Worm (Caenorhabditis elegans) whole organism, young adult: Measurements from ENCODE around the gene nspa-2.
A peak's percentile ranks its signal among the peaks of the same experiment; 100 is the strongest.

Experiments
- B0261.1 ChIP-seq: sonication (generic microtip); optimal IDR thresholded peaks from 2 replicates; lab custom pipeline; 2016; ENCODE audit warnings: mild to moderate bottlenecking, missing genetic modification characterization, moderate library complexity, missing compliant biosample characterization
- F23B12.7 ChIP-seq: sonication (generic microtip); optimal IDR thresholded peaks from 2 replicates; lab custom pipeline; 2017; ENCODE audit warnings: missing genetic modification characterization, mild to moderate bottlenecking, missing compliant biosample characterization, antibody characterized with exemption, moderate library complexity; ENCODE audit not compliant: insufficient read depth
- F39B2.1 ChIP-seq: fragments of 200-800 bp; sonication (Bioruptor generic); IDR thresholded peaks from 2 replicates; pipeline ENCODE4 v1.3.6; 2022; ENCODE audit warnings: missing genetic modification reagents, missing genetic modification characterization, missing compliant biosample characterization
- F49E8.2 ChIP-seq: sonication (generic microtip); optimal IDR thresholded peaks from 3 replicates; lab custom pipeline; 2017; ENCODE audit warnings: missing genetic modification characterization, mild to moderate bottlenecking, missing compliant biosample characterization, antibody characterized with exemption, moderate library complexity; ENCODE audit not compliant: insufficient read depth
- F52B5.7 ChIP-seq: sonication (generic microtip); optimal IDR thresholded peaks from 2 replicates; lab custom pipeline; 2016; ENCODE audit warnings: mild to moderate bottlenecking, missing genetic modification characterization, missing compliant biosample characterization
- F55B11.4 ChIP-seq: sonication (generic microtip); optimal IDR thresholded peaks from 2 replicates; lab custom pipeline; 2016; ENCODE audit warnings: missing compliant biosample characterization, missing genetic modification characterization, borderline replicate concordance; ENCODE audit not compliant: insufficient read depth
- T26A5.8 ChIP-seq: sonication (generic microtip); optimal IDR thresholded peaks from 2 replicates; lab custom pipeline; 2016; ENCODE audit warnings: missing genetic modification characterization, missing compliant biosample characterization
- Y53G8AR.9 ChIP-seq: fragments of 200-800 bp; sonication (Bioruptor generic); conservative IDR thresholded peaks from 2 replicates; pipeline ENCODE4 v1.3.6; 2022; ENCODE audit warnings: missing genetic modification reagents, missing genetic modification characterization, missing compliant biosample characterization
- aptf-3 ChIP-seq: fragments of 200-800 bp; sonication (Bioruptor generic); IDR thresholded peaks from 2 replicates; pipeline ENCODE4 v1.3.6; 2022; ENCODE audit warnings: missing genetic modification characterization, missing compliant biosample characterization
- attf-5 ChIP-seq: fragments of 200-800 bp; sonication (Bioruptor generic); optimal IDR thresholded peaks from 2 replicates; lab custom pipeline; 2018; ENCODE audit warnings: mild to moderate bottlenecking, missing genetic modification characterization, missing compliant biosample characterization
- bed-2 ChIP-seq: fragments of 200-800 bp; sonication (Bioruptor generic); IDR thresholded peaks from 2 replicates; pipeline ENCODE4 v1.3.6; 2022; ENCODE audit warnings: missing genetic modification reagents, missing genetic modification characterization, missing compliant biosample characterization
- ceh-27 ChIP-seq: fragments of 200-800 bp; sonication (Bioruptor generic); optimal IDR thresholded peaks from 2 replicates; lab custom pipeline; 2018; ENCODE audit warnings: mild to moderate bottlenecking, missing genetic modification characterization, moderate library complexity, missing compliant biosample characterization
- ceh-58 ChIP-seq: fragments of 200-800 bp; sonication (Bioruptor generic); IDR thresholded peaks from 2 replicates; pipeline ENCODE4 v1.3.6; 2022; ENCODE audit warnings: missing genetic modification characterization, missing compliant biosample characterization
- die-1 ChIP-seq: sonication (generic microtip); optimal IDR thresholded peaks from 2 replicates; lab custom pipeline; 2016; ENCODE audit warnings: missing genotype, mild to moderate bottlenecking, missing genetic modification characterization, missing compliant biosample characterization
- dpff-1 ChIP-seq: sonication (generic microtip); optimal IDR thresholded peaks from 2 replicates; lab custom pipeline; 2017; ENCODE audit warnings: mild to moderate bottlenecking, missing genetic modification characterization, missing compliant biosample characterization
- efl-1 ChIP-seq: fragments of 150-350 bp; optimal IDR thresholded peaks from 2 replicates; lab custom pipeline; 2014; ENCODE audit warnings: missing biosample characterization, missing genetic modification reagents, missing genetic modification characterization
- egl-18 ChIP-seq: fragments of 200-800 bp; sonication (Bioruptor generic); IDR thresholded peaks from 2 replicates; pipeline ENCODE4 v1.3.6; 2022; ENCODE audit warnings: missing genetic modification reagents, missing genetic modification characterization, missing compliant biosample characterization
- fkh-3 ChIP-seq: sonication (generic microtip); optimal IDR thresholded peaks from 2 replicates; lab custom pipeline; 2016; ENCODE audit warnings: mild to moderate bottlenecking, missing genetic modification characterization, missing compliant biosample characterization
- hlh-26 ChIP-seq: fragments of 200-800 bp; sonication (Bioruptor generic); conservative IDR thresholded peaks from 2 replicates; pipeline ENCODE4 v1.3.6; 2022; ENCODE audit warnings: missing genetic modification reagents, missing genetic modification characterization, missing compliant biosample characterization
- hmg-1.2 ChIP-seq: fragments of 200-800 bp; sonication (Bioruptor generic); IDR thresholded peaks from 2 replicates; pipeline ENCODE4 v1.3.6; 2022; ENCODE audit warnings: missing genetic modification reagents, missing genetic modification characterization, missing compliant biosample characterization
- hmg-20 ChIP-seq: fragments of 200-800 bp; sonication (Bioruptor generic); IDR thresholded peaks from 2 replicates; pipeline ENCODE4 v1.3.6; 2022; ENCODE audit warnings: missing genetic modification reagents, missing genetic modification characterization, missing compliant biosample characterization
- hrde-1 ChIP-seq: sonication (generic microtip); optimal IDR thresholded peaks from 2 replicates; lab custom pipeline; 2016; ENCODE audit warnings: missing genetic modification characterization, mild to moderate bottlenecking, missing compliant biosample characterization, moderate library complexity, missing genotype, missing genetic modification reagents, borderline replicate concordance
- lag-1 ChIP-seq: fragments of 200-800 bp; sonication (Bioruptor generic); IDR thresholded peaks from 2 replicates; pipeline ENCODE4 v1.3.6; 2022; ENCODE audit warnings: missing genetic modification reagents, missing genetic modification characterization, missing compliant biosample characterization
- let-607 ChIP-seq, 2 experiments: fragments of 200-800 bp in 1 of 2; sonication (Bioruptor generic) in 1 of 2; sonication (generic microtip) in 1 of 2; optimal IDR thresholded peaks; 2 replicates each; lab custom pipeline; 2016 to 2018; ENCODE audit warnings: mild to moderate bottlenecking in 2 of 2, missing compliant biosample characterization in 2 of 2, missing genetic modification characterization in 2 of 2, moderate library complexity in 2 of 2, missing genotype in 1 of 2
- lin-26 ChIP-seq: fragments of 200-800 bp; sonication (Bioruptor generic); IDR thresholded peaks from 2 replicates; pipeline ENCODE4 v1.3.6; 2022; ENCODE audit warnings: missing genetic modification reagents, missing genetic modification characterization, missing compliant biosample characterization
- lin-35 ChIP-seq, 3 experiments: fragments of 150-350 bp in 2 of 3; sonication (generic microtip) in 1 of 3; optimal IDR thresholded peaks; 2 replicates each; lab custom pipeline; 2014 to 2018; ENCODE audit warnings: missing biosample characterization in 3 of 3, missing genetic modification characterization in 3 of 3, missing genetic modification reagents in 3 of 3
- lin-40 ChIP-seq: sonication (generic microtip); optimal IDR thresholded peaks from 2 replicates; lab custom pipeline; 2016; ENCODE audit warnings: missing genetic modification characterization, mild to moderate bottlenecking, missing compliant biosample characterization, missing genotype, missing genetic modification reagents
- lin-54 ChIP-seq: fragments of 200-800 bp; sonication (Bioruptor generic); optimal IDR thresholded peaks from 2 replicates; lab custom pipeline; 2018; ENCODE audit warnings: mild to moderate bottlenecking, missing genetic modification characterization, missing compliant biosample characterization
- lsl-1 ChIP-seq: fragments of 200-800 bp; sonication (Bioruptor generic); optimal IDR thresholded peaks from 2 replicates; lab custom pipeline; 2018; ENCODE audit warnings: mild to moderate bottlenecking, missing genetic modification characterization, moderate library complexity, missing compliant biosample characterization
- lsy-27 ChIP-seq: sonication (generic microtip); optimal IDR thresholded peaks from 2 replicates; lab custom pipeline; 2017; ENCODE audit warnings: missing genetic modification characterization, mild to moderate bottlenecking, missing compliant biosample characterization, antibody characterized with exemption, missing genotype, borderline replicate concordance; ENCODE audit not compliant: insufficient read depth
- madf-10 ChIP-seq: sonication (generic microtip); optimal IDR thresholded peaks from 2 replicates; lab custom pipeline; 2016; ENCODE audit warnings: mild to moderate bottlenecking, missing genetic modification characterization, missing compliant biosample characterization
- madf-3 ChIP-seq: fragments of 200-800 bp; sonication (Bioruptor generic); IDR thresholded peaks from 2 replicates; pipeline ENCODE4 v1.3.6; 2022; ENCODE audit warnings: missing genetic modification reagents, missing genetic modification characterization, missing compliant biosample characterization
- nfya-2 ChIP-seq: fragments of 200-800 bp; sonication (Bioruptor generic); IDR thresholded peaks from 2 replicates; pipeline ENCODE4 v1.3.6; 2022; ENCODE audit warnings: missing genetic modification reagents, missing genetic modification characterization, missing compliant biosample characterization
- nfyb-1 ChIP-seq: fragments of 200-800 bp; sonication (Bioruptor generic); IDR thresholded peaks from 2 replicates; pipeline ENCODE4 v1.3.6; 2022; ENCODE audit warnings: missing genetic modification reagents, missing genetic modification characterization, missing compliant biosample characterization
- nhr-27 ChIP-seq: fragments of 200-800 bp; sonication (Bioruptor generic); optimal IDR thresholded peaks from 2 replicates; lab custom pipeline; 2018; ENCODE audit warnings: mild to moderate bottlenecking, missing genetic modification characterization, moderate library complexity, missing compliant biosample characterization
- nhr-80 ChIP-seq: sonication (generic microtip); optimal IDR thresholded peaks from 2 replicates; lab custom pipeline; 2016; ENCODE audit warnings: missing genetic modification characterization, missing compliant biosample characterization
- pha-4 ChIP-seq: fragments of 150-350 bp; sonication (generic microtip); optimal IDR thresholded peaks from 2 replicates; lab custom pipeline; 2014; ENCODE audit warnings: missing biosample characterization, missing genetic modification reagents, missing genetic modification characterization
- rec-8 ChIP-seq, 2 experiments: sonication (generic microtip); optimal IDR thresholded peaks; 2 replicates each; lab custom pipeline; 2016; ENCODE audit warnings: mild to moderate bottlenecking in 2 of 2, missing genetic modification characterization in 2 of 2, missing genetic modification reagents in 2 of 2, missing genotype in 2 of 2, missing biosample characterization in 1 of 2, missing compliant biosample characterization in 1 of 2, moderate library complexity in 1 of 2
- snpc-1.1 ChIP-seq: sonication (generic microtip); optimal IDR thresholded peaks from 2 replicates; lab custom pipeline; 2017; ENCODE audit warnings: missing genetic modification characterization, mild to moderate bottlenecking, missing compliant biosample characterization, antibody characterized with exemption, moderate library complexity, missing genotype, missing genetic modification reagents; ENCODE audit not compliant: insufficient read depth
- tbp1 ChIP-seq: fragments of 200-800 bp; sonication (Bioruptor generic); optimal IDR thresholded peaks from 2 replicates; lab custom pipeline; 2018; ENCODE audit warnings: mild to moderate bottlenecking, missing genetic modification characterization, missing compliant biosample characterization
- tlf-1 ChIP-seq: fragments of 200-800 bp; sonication (Bioruptor generic); optimal IDR thresholded peaks from 2 replicates; lab custom pipeline; 2018; ENCODE audit warnings: mild to moderate bottlenecking, missing genetic modification characterization, missing compliant biosample characterization
- unc-130 ChIP-seq: sonication (generic microtip); optimal IDR thresholded peaks from 2 replicates; lab custom pipeline; 2016; ENCODE audit warnings: missing genetic modification reagents, missing genetic modification characterization, missing compliant biosample characterization
- unc-62 ChIP-seq: fragments of 150-350 bp; optimal IDR thresholded peaks from 2 replicates; lab custom pipeline; 2014; ENCODE audit warnings: missing biosample characterization, missing genetic modification reagents, missing genetic modification characterization
- zim-3 ChIP-seq: sonication (generic microtip); optimal IDR thresholded peaks from 2 replicates; lab custom pipeline; 2017; ENCODE audit warnings: mild to moderate bottlenecking, missing genetic modification characterization, moderate library complexity, missing compliant biosample characterization

nspa-2 gene

ce11 chrV:14897731-14898130 lies 6.8 kb downstream of the nspa-2 start, which contains the start of gene H12D21.6 (continued):
- TF ChIP-seq snpc-1.1 (tag; lab: Kevin White, UChicago): no peak

DNA sequence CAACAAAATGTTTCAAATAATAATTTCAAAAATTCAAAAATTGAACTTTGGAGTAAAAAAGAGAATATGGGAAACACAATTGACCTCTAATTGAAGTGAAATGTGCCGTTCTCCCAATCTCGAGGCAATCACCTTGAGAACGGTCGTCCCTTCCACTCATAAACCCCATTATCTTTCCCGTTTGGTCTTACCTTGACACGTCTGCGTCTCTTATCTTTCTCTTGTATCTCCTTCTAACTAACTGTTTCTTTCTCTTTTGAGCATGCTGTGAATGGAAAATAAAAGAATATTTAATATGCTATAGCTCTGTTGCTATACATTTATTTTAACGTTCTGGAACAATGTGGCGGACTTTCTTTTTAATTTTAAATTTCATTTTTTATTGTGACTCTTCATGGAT lies 8.7 kb downstream of the nspa-2 start, which contains the start of gene H12D21.10:
Gene H12D21.10 (plus strand): TSS at position 260 of the 400 bp plus-strand sequence.
- TF ChIP-seq lin-26 (GFP tag; lab: Robert Waterston, UW): no peak
- no peak for TF ChIP-seq B0261.1 (tag; lab: Kevin White, UChicago)
- peak; percentile 79 for TF ChIP-seq hmg-1.2 (GFP tag; lab: Robert Waterston, UW)
- TF ChIP-seq Y53G8AR.9 (GFP tag; lab: Robert Waterston, UW): no peak
- TF ChIP-seq egl-18 (GFP tag; lab: Robert Waterston, UW): no peak
- TF ChIP-seq nhr-80: peak; percentile 2
- no peak for TF ChIP-seq F23B12.7 (tag; lab: Kevin White, UChicago)
- TF ChIP-seq madf-10 (tag; lab: Kevin White, UChicago): no peak
- TF ChIP-seq unc-62: no peak
- no peak for TF ChIP-seq F52B5.7
- TF ChIP-seq pha-4: no peak
- TF ChIP-seq ceh-58: no peak

DNA sequence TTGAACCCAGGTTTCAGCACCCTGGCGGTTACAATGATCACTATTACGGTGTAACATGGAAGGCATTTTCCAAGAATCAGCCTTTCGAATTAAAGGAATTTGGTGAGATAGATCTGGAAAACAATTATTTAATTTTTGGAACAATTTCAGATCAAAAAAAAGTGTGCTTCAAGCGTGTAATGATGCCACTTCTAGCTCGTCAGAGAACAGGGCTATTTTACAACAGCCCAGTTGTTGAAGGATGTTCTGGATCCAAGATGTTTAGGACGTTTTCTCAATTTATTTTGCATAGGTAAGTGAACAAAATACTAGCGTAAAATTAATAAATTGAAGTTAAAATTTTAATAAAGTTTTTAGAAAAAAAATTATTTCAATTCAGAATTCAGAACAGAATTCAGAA lies 10.0 kb downstream of the nspa-2 start:
- TF ChIP-seq let-607 (tag; optimal IDR thresholded peaks at IDR 0.05; lab: Kevin White, UChicago): no peak
- no peak for TF ChIP-seq hrde-1
- TF ChIP-seq fkh-3 (tag; lab: Kevin White, UChicago): no peak
- TF ChIP-seq lsl-1: no peak
- TF ChIP-seq F49E8.2 (tag; lab: Kevin White, UChicago): no peak
- no peak for TF ChIP-seq F55B11.4 (tag; lab: Kevin White, UChicago)
- TF ChIP-seq lin-40 (tag; lab: Kevin White, UChicago): no peak
- TF ChIP-seq nhr-27 (tag; lab: Kevin White, UChicago): no peak
- no peak for TF ChIP-seq die-1 (tag; lab: Kevin White, UChicago)
- TF ChIP-seq zim-3 (tag; lab: Kevin White, UChicago): no peak
- TF ChIP-seq ceh-58: no peak
- no peak for TF ChIP-seq dpff-1 (tag; lab: Kevin White, UChicago)
- no peak for TF ChIP-seq ceh-27 (GFP tag; lab: Kevin White, UChicago)
- TF ChIP-seq T26A5.8 (tag; lab: Kevin White, UChicago): no peak
- no peak for TF ChIP-seq lin-54 (GFP tag; lab: Kevin White, UChicago)
- no peak for TF ChIP-seq F39B2.1
- TF ChIP-seq attf-5 (GFP tag; lab: Kevin White, UChicago): no peak
- TF ChIP-seq, all 124 proteins: peak for 0

ce11 chrV:14907445-14907844 lies 16.6 kb downstream of the nspa-2 start:
- TF ChIP-seq nfyb-1: no peak
- TF ChIP-seq F49E8.2 (tag; lab: Kevin White, UChicago): no peak
- TF ChIP-seq madf-3 (GFP tag; lab: Robert Waterston, UW): no peak
- no peak for TF ChIP-seq tbp1 (GFP tag; lab: Kevin White, UChicago)
- no peak for TF ChIP-seq unc-130 (GFP tag; lab: Kevin White, UChicago)
- no peak for TF ChIP-seq efl-1 (GFP tag; lab: Kevin White, UChicago)
- no peak for TF ChIP-seq rec-8 (tag; optimal IDR thresholded peaks at IDR 0.05; lab: Kevin White, UChicago)
- no peak for TF ChIP-seq B0261.1 (tag; lab: Kevin White, UChicago)
- no peak for TF ChIP-seq lag-1 (GFP tag; lab: Robert Waterston, UW)
- TF ChIP-seq aptf-3: no peak
- TF ChIP-seq bed-2 (GFP tag; lab: Robert Waterston, UW): no peak
- TF ChIP-seq nfya-2 (GFP tag; lab: Robert Waterston, UW): no peak
- TF ChIP-seq tlf-1 (GFP tag; lab: Kevin White, UChicago): no peak
- no peak for TF ChIP-seq lsy-27 (tag; lab: Kevin White, UChicago)
- no peak for TF ChIP-seq lin-35 (GFP tag; optimal IDR thresholded peaks at IDR 0.05; lab: Kevin White, UChicago)
- no peak for TF ChIP-seq hmg-20 (GFP tag; lab: Robert Waterston, UW)
- TF ChIP-seq hlh-26 (GFP tag; lab: Robert Waterston, UW): no peak
- no peak for TF ChIP-seq F39B2.1
